Fruit fly (Drosophila melanogaster) whole organism, embryonic: ENCODE data around the gene CBP.

Experiments used
- Antp ChIP-seq: fragments of 200-800 bp; sonication (Bioruptor generic); optimal IDR thresholded peaks from 3 replicates; lab custom pipeline; 2016; ENCODE audit warnings: missing biosample characterization, missing genetic modification characterization
- B-H2 ChIP-seq: fragments of 200-800 bp; sonication (Bioruptor generic); optimal IDR thresholded peaks from 2 replicates; lab custom pipeline; 2018; ENCODE audit warnings: missing biosample characterization, mild to moderate bottlenecking, missing genetic modification characterization
- BEAF-32 ChIP-seq: fragments of 200-800 bp; sonication (Bioruptor generic); optimal IDR thresholded peaks from 3 replicates; lab custom pipeline; 2017; ENCODE audit warnings: missing biosample characterization, missing genetic modification characterization, mild to moderate bottlenecking, moderate library complexity, missing genetic modification reagents
- CG11695 ChIP-seq: fragments of 200-800 bp; sonication (Bioruptor generic); IDR thresholded peaks from 3 replicates; pipeline ENCODE4 v1.3.6; 2022; ENCODE audit warnings: missing biosample characterization, missing genetic modification characterization
- CG12769 ChIP-seq: fragments of 200-800 bp; sonication (Bioruptor generic); optimal IDR thresholded peaks from 2 replicates; lab custom pipeline; 2019; ENCODE audit warnings: missing biosample characterization, mild to moderate bottlenecking, missing genetic modification characterization, moderate library complexity
- CG13296 ChIP-seq: fragments of 200-800 bp; sonication (Bioruptor generic); optimal IDR thresholded peaks from 3 replicates; lab custom pipeline; 2018; ENCODE audit warnings: missing biosample characterization, mild to moderate bottlenecking, missing genetic modification characterization
- CG15269 ChIP-seq: fragments of 200-800 bp; sonication (Bioruptor generic); optimal IDR thresholded peaks from 2 replicates; lab custom pipeline; 2018; ENCODE audit warnings: missing biosample characterization, mild to moderate bottlenecking, missing genetic modification characterization, moderate library complexity
- CG1529 ChIP-seq: fragments of 200-800 bp; sonication (Bioruptor generic); optimal IDR thresholded peaks from 3 replicates; lab custom pipeline; 2018; ENCODE audit warnings: missing biosample characterization, missing genetic modification characterization
- CG16779 ChIP-seq: fragments of 200-800 bp; sonication (Bioruptor generic); IDR thresholded peaks from 2 replicates; pipeline ENCODE4 v1.3.6; 2022; ENCODE audit warnings: missing biosample characterization, missing genetic modification characterization
- CG1832 ChIP-seq: fragments of 200-800 bp; sonication (Bioruptor generic); optimal IDR thresholded peaks from 2 replicates; lab custom pipeline; 2017; ENCODE audit warnings: missing biosample characterization, mild to moderate bottlenecking, missing genetic modification characterization, inconsistent platforms
- CG2202 ChIP-seq: fragments of 200-800 bp; sonication (Bioruptor generic); optimal IDR thresholded peaks from 2 replicates; lab custom pipeline; 2018; ENCODE audit warnings: missing biosample characterization, mild to moderate bottlenecking, missing genetic modification characterization
- CG30403 ChIP-seq: fragments of 200-800 bp; sonication (Bioruptor generic); optimal IDR thresholded peaks from 3 replicates; lab custom pipeline; 2016; ENCODE audit warnings: missing biosample characterization, missing genetic modification characterization
- CG3281 ChIP-seq: fragments of 200-800 bp; sonication (Bioruptor generic); optimal IDR thresholded peaks from 3 replicates; lab custom pipeline; 2017; ENCODE audit warnings: missing biosample characterization, mild to moderate bottlenecking, missing genetic modification characterization
- CG34376 ChIP-seq: fragments of 200-800 bp; sonication (Bioruptor generic); optimal IDR thresholded peaks from 2 replicates; lab custom pipeline; 2018; ENCODE audit warnings: missing biosample characterization, mild to moderate bottlenecking, missing genetic modification characterization
- CG3726 ChIP-seq: fragments of 200-800 bp; sonication (Bioruptor generic); IDR thresholded peaks from 3 replicates; pipeline ENCODE4, ENCODE4 v1.3.6; 2022; ENCODE audit warnings: missing biosample characterization, missing genetic modification characterization
- CG6175 ChIP-seq: fragments of 200-800 bp; sonication (Bioruptor generic); IDR thresholded peaks from 3 replicates; pipeline ENCODE4 v1.3.6; 2022; ENCODE audit warnings: missing biosample characterization, missing genetic modification characterization
- CG6654 ChIP-seq: fragments of 200-800 bp; sonication (Bioruptor generic); optimal IDR thresholded peaks from 2 replicates; lab custom pipeline; 2017; ENCODE audit warnings: missing biosample characterization, mild to moderate bottlenecking, missing genetic modification characterization
- CG7839 ChIP-seq: fragments of 200-800 bp; sonication (Bioruptor generic); optimal IDR thresholded peaks from 3 replicates; lab custom pipeline; 2018; ENCODE audit warnings: missing biosample characterization, mild to moderate bottlenecking, missing genetic modification characterization, moderate library complexity
- CG7928 ChIP-seq: fragments of 200-800 bp; sonication (Bioruptor generic); optimal IDR thresholded peaks from 2 replicates; lab custom pipeline; 2017; ENCODE audit warnings: missing biosample characterization, mild to moderate bottlenecking, missing genetic modification characterization
- CG8924 ChIP-seq: fragments of 200-800 bp; optimal IDR thresholded peaks from 3 replicates; lab custom pipeline; 2019; ENCODE audit warnings: missing biosample characterization, mild to moderate bottlenecking, missing genetic modification characterization, moderate library complexity
- D19B ChIP-seq: fragments of 200-800 bp; sonication (Bioruptor generic); optimal IDR thresholded peaks from 2 replicates; lab custom pipeline; 2017; ENCODE audit warnings: missing biosample characterization, mild to moderate bottlenecking, missing genetic modification characterization
- Dll ChIP-seq: fragments of 200-800 bp; sonication (Bioruptor generic); IDR thresholded peaks from 4 replicates; pipeline ENCODE4 v1.3.6; 2022; ENCODE audit warnings: missing biosample characterization, missing genetic modification characterization; ENCODE audit not compliant: partially characterized antibody
- Dp ChIP-seq: fragments of 200-800 bp; sonication (Bioruptor generic); optimal IDR thresholded peaks from 2 replicates; lab custom pipeline; 2018; ENCODE audit warnings: missing biosample characterization, mild to moderate bottlenecking, missing genetic modification characterization, moderate library complexity
- Fer1 ChIP-seq: fragments of 200-800 bp; sonication (Bioruptor generic); optimal IDR thresholded peaks from 2 replicates; lab custom pipeline; 2017; ENCODE audit warnings: missing biosample characterization, mild to moderate bottlenecking, missing genetic modification characterization
- Gug ChIP-seq: fragments of 200-800 bp; sonication (Bioruptor generic); IDR thresholded peaks from 4 replicates; pipeline ENCODE4 v1.3.6; 2022; ENCODE audit warnings: missing biosample characterization, missing genetic modification characterization
- Hand ChIP-seq: fragments of 200-800 bp; sonication (Bioruptor generic); optimal IDR thresholded peaks from 2 replicates; lab custom pipeline; 2017; ENCODE audit warnings: mild to moderate bottlenecking, missing biosample characterization, missing genetic modification reagents, missing genetic modification characterization
- MESR4 ChIP-seq: fragments of 200-800 bp; sonication (Bioruptor generic); optimal IDR thresholded peaks from 2 replicates; lab custom pipeline; 2018; ENCODE audit warnings: missing biosample characterization, mild to moderate bottlenecking, missing genetic modification characterization, moderate library complexity
- Med ChIP-seq: fragments of 200-800 bp; sonication (Bioruptor generic); peaks from one replicate; lab custom pipeline; 2016; ENCODE audit warnings: missing biosample characterization, missing genetic modification characterization, mild to moderate bottlenecking, inconsistent platforms, moderate library complexity
- PHDP ChIP-seq: fragments of 200-800 bp; sonication (Bioruptor generic); optimal IDR thresholded peaks from 3 replicates; lab custom pipeline; 2018; ENCODE audit warnings: missing biosample characterization, mild to moderate bottlenecking, missing genetic modification characterization, moderate library complexity
- Pdp1 ChIP-seq, 2 experiments: fragments of 200-800 bp; sonication (Bioruptor generic); optimal IDR thresholded peaks; 3 replicates each; lab custom pipeline; 2016; ENCODE audit warnings: missing biosample characterization in 2 of 2, missing genetic modification characterization in 2 of 2, mild to moderate bottlenecking in 1 of 2, moderate library complexity in 1 of 2
- Six4 ChIP-seq: fragments of 200-800 bp; sonication (Bioruptor generic); optimal IDR thresholded peaks from 2 replicates; lab custom pipeline; 2016; ENCODE audit warnings: missing biosample characterization, missing genetic modification characterization
- Taf1 ChIP-seq: fragments of 200-800 bp; sonication (Bioruptor generic); IDR thresholded peaks from 2 replicates; pipeline ENCODE4 v1.3.6; 2022; ENCODE audit warnings: missing biosample characterization, missing genetic modification characterization
- Xrp1 ChIP-seq: fragments of 200-800 bp; sonication (Bioruptor generic); IDR thresholded peaks from 2 replicates; pipeline ENCODE4 v1.3.6; 2022; ENCODE audit warnings: missing biosample characterization, missing genetic modification characterization
- ap ChIP-seq: fragments of 200-800 bp; sonication (Bioruptor generic); IDR thresholded peaks from 2 replicates; pipeline ENCODE4 v1.3.6; 2022; ENCODE audit warnings: missing biosample characterization, missing genetic modification characterization
- bsh ChIP-seq, 2 experiments: fragments of 200-800 bp; sonication (Bioruptor generic); optimal IDR thresholded peaks; 2 replicates each; lab custom pipeline; 2017 to 2018; ENCODE audit warnings: mild to moderate bottlenecking in 2 of 2, missing biosample characterization in 2 of 2, missing genetic modification characterization in 2 of 2, moderate library complexity in 1 of 2
- caup ChIP-seq: fragments of 200-800 bp; sonication (Bioruptor generic); optimal IDR thresholded peaks from 3 replicates; lab custom pipeline; 2017; ENCODE audit warnings: missing biosample characterization, mild to moderate bottlenecking, missing genetic modification characterization, moderate library complexity; ENCODE audit not compliant: severe bottlenecking
- nerfin-2 ChIP-seq: fragments of 200-800 bp; sonication (Bioruptor generic); IDR thresholded peaks from 2 replicates; pipeline ENCODE4 v1.3.6; 2022; ENCODE audit warnings: missing biosample characterization, missing genetic modification characterization; ENCODE audit not compliant: partially characterized antibody
- nmo ChIP-seq: fragments of 200-800 bp; sonication (Bioruptor generic); optimal IDR thresholded peaks from 2 replicates; lab custom pipeline; 2018; ENCODE audit warnings: missing biosample characterization, mild to moderate bottlenecking, missing genetic modification characterization, moderate library complexity
- salm ChIP-seq: fragments of 200-800 bp; sonication (Bioruptor generic); optimal IDR thresholded peaks from 2 replicates; lab custom pipeline; 2018; ENCODE audit warnings: missing biosample characterization, mild to moderate bottlenecking, missing genetic modification characterization
- scrt ChIP-seq: fragments of 200-800 bp; sonication (Bioruptor generic); optimal IDR thresholded peaks from 2 replicates; lab custom pipeline; 2018; ENCODE audit warnings: missing biosample characterization, mild to moderate bottlenecking, missing genetic modification characterization, moderate library complexity
- slou ChIP-seq: fragments of 200-800 bp; sonication (Bioruptor generic); optimal IDR thresholded peaks from 3 replicates; lab custom pipeline; 2016; ENCODE audit warnings: missing biosample characterization, missing genetic modification characterization
- slp2 ChIP-seq: fragments of 200-800 bp; sonication (Bioruptor generic); optimal IDR thresholded peaks from 2 replicates; lab custom pipeline; 2016; ENCODE audit warnings: missing biosample characterization, missing genetic modification characterization
- sqz ChIP-seq: fragments of 200-800 bp; sonication (Bioruptor generic); optimal IDR thresholded peaks from 3 replicates; lab custom pipeline; 2018; ENCODE audit warnings: missing biosample characterization, mild to moderate bottlenecking, missing genetic modification characterization
- ssp ChIP-seq: fragments of 200-800 bp; sonication (Bioruptor generic); IDR thresholded peaks from 2 replicates; pipeline ENCODE4 v1.3.6; 2022; ENCODE audit warnings: missing biosample characterization, missing genetic modification characterization
- tio ChIP-seq: fragments of 200-800 bp; sonication (Bioruptor generic); optimal IDR thresholded peaks from 2 replicates; lab custom pipeline; 2017; ENCODE audit warnings: missing biosample characterization, missing genetic modification characterization, inconsistent platforms
- twi ChIP-seq: fragments of 200-800 bp; optimal IDR thresholded peaks from 2 replicates; lab custom pipeline; 2019; ENCODE audit warnings: missing biosample characterization, mild to moderate bottlenecking, missing genetic modification characterization, moderate library complexity
- unpg ChIP-seq: fragments of 200-800 bp; sonication (Bioruptor generic); optimal IDR thresholded peaks from 3 replicates; lab custom pipeline; 2018; ENCODE audit warnings: missing biosample characterization, mild to moderate bottlenecking, missing genetic modification characterization, moderate library complexity

CBP gene

dm6 chrX:7333858-7334800 is 3.0 kb upstream of the CBP start (continued):
- TF ChIP-seq CG3281 (GFP tag; lab: Kevin White, UChicago), result peak; percentile 69
- peak; percentile 24 for TF ChIP-seq slp2 (GFP tag; lab: Kevin White, UChicago)
- TF ChIP-seq PHDP (tag; lab: Kevin White, UChicago), result peak; percentile 37
- TF ChIP-seq Gug (GFP tag; lab: Robert Waterston, UW), result peak; percentile 12; the same call in 1 of the 4 replicates
- no peak for TF ChIP-seq Six4 (GFP tag; lab: Kevin White, UChicago)
- peak; percentile 74 for TF ChIP-seq CG6654 (GFP tag; lab: Kevin White, UChicago)
- TF ChIP-seq D19B, result peak; percentile 28
- TF ChIP-seq bsh (GFP tag; optimal IDR thresholded peaks at IDR 0.05; lab: Kevin White, UChicago), result peak in 1 of 2 experiments; percentile 34
- TF ChIP-seq caup, result peak; percentile 45
- peak; percentile 25 for TF ChIP-seq unpg
- TF ChIP-seq CG11695 (GFP tag; lab: Robert Waterston, UW), result 0 out of 3 replicates have a peak, but pooled peaks have one; percentile 42
- TF ChIP-seq CG30403, result peak; percentile 58
- no peak for TF ChIP-seq CG2202 (tag; lab: Kevin White, UChicago)
- peak; percentile 38 for TF ChIP-seq sqz (GFP tag; lab: Kevin White, UChicago)
- TF ChIP-seq CG34376 (GFP tag; lab: Kevin White, UChicago), result no peak
- peak in 1 of 2 experiments; percentile 18 for TF ChIP-seq Pdp1 (GFP tag; optimal IDR thresholded peaks at IDR 0.05; lab: Kevin White, UChicago)
- no peak for TF ChIP-seq ssp
- TF ChIP-seq MESR4 (GFP tag; lab: Kevin White, UChicago), result no peak
- TF ChIP-seq CG12769, result peak; percentile 88
- TF ChIP-seq Taf1 (GFP tag; lab: Robert Waterston, UW), result 0 out of 2 replicates have a peak, but pooled peaks have one; percentile 10
- TF ChIP-seq ap (GFP tag; lab: Robert Waterston, UW), result no peak
- no peak for TF ChIP-seq CG16779
- TF ChIP-seq Xrp1 (GFP tag; lab: Robert Waterston, UW), result peak; percentile 23; the same call in 1 of the 2 replicates
- TF ChIP-seq nerfin-2 (GFP tag; lab: Robert Waterston, UW), result no peak
- TF ChIP-seq slou (GFP tag; lab: Kevin White, UChicago), result peak; percentile 61
- peak; percentile 84 for TF ChIP-seq Med
- TF ChIP-seq CG1832 (GFP tag; lab: Kevin White, UChicago), result no peak
- TF ChIP-seq salm (tag; lab: Kevin White, UChicago), result no peak
- no peak for TF ChIP-seq CG7928 (GFP tag; lab: Kevin White, UChicago)
- 0 out of 3 replicates have a peak, but pooled peaks have one; percentile 26 for TF ChIP-seq CG3726 (GFP tag; lab: Robert Waterston, UW)
- peak; percentile 30 for TF ChIP-seq scrt (GFP tag; lab: Kevin White, UChicago)
- no peak for TF ChIP-seq nmo (GFP tag; lab: Kevin White, UChicago)
- TF ChIP-seq tio (GFP tag; lab: Kevin White, UChicago), result peak; percentile 25
- TF ChIP-seq BEAF-32 (GFP tag; lab: Kevin White, UChicago), result no peak
- TF ChIP-seq twi, result no peak
- no peak for TF ChIP-seq Dp (GFP tag; lab: Kevin White, UChicago)
- TF ChIP-seq CG7839, result peak; percentile 31
- no peak for TF ChIP-seq CG8924 (tag; lab: Kevin White, UChicago)
- TF ChIP-seq CG13296 (GFP tag; lab: Kevin White, UChicago), result no peak
- no peak for TF ChIP-seq Hand (GFP tag; lab: Kevin White, UChicago)
- TF ChIP-seq CG15269 (tag; lab: Kevin White, UChicago), result peak; percentile 24
- TF ChIP-seq Antp, result no peak
- TF ChIP-seq Fer1 (GFP tag; lab: Kevin White, UChicago), result no peak
- no peak for TF ChIP-seq Dll (GFP tag; lab: Robert Waterston, UW)
- no peak for TF ChIP-seq CG1529 (GFP tag; lab: Kevin White, UChicago)
- TF ChIP-seq CG6175 (GFP tag; lab: Robert Waterston, UW), result no peak
- no peak for TF ChIP-seq B-H2 (GFP tag; lab: Kevin White, UChicago)
